Fruit fly (Drosophila melanogaster) S2 (cell line): Measurements from ENCODE around the gene Snoo.

Experiments
- CG8478 ChIP-seq: fragments of >200 bp; optimal IDR thresholded peaks from 2 replicates; lab custom pipeline; 2018
- CTCF ChIP-seq, 2 experiments: fragments of >200 bp; optimal IDR thresholded peaks; 2 replicates each; lab custom pipeline; 2018

dm6 chr2L:7922088-7922487 lies 61.9 kb downstream of the Snoo start:
- no peak for TF ChIP-seq CG8478 (lab: Kevin White, UChicago)
- TF ChIP-seq CTCF (optimal IDR thresholded peaks at IDR 0.05; lab: Kevin White, UChicago) = no peak
